Worm (Caenorhabditis elegans): ENCODE results near the gene R02D5.4.
A peak's percentile ranks its signal among the peaks of the same experiment; 100 is the strongest.

Gene R02D5.4

ce11 chrV:14484582-14484981 is at the start of gene R02D5.4:
Gene R02D5.4 (minus strand): TSS chrV:14484682.
- no peak for TF ChIP-seq dmd-9 (GFP tag; IDR thresholded peaks at IDR 0.05)

ce11 chrV:14532374-14532773 is 47.9 kb upstream of the R02D5.4 start:
- TF ChIP-seq spr-3 (GFP tag; optimal IDR thresholded peaks at IDR 0.05) (no peak), aha-1 (tag) (peak; percentile 70), jun-1 (tag; optimal IDR thresholded peaks at IDR 0.05) (no peak)

ce11 chrV:14530813-14531212 is 46.3 kb upstream of the R02D5.4 start, which contains the start of gene kcnl-4:
Gene kcnl-4 (plus strand): TSS chrV:14531113.
- TF ChIP-seq spr-1 (tag; optimal IDR thresholded peaks at IDR 0.05): no peak
- no peak for TF ChIP-seq mxl-2 (GFP tag; conservative IDR thresholded peaks at IDR 0.05)
- no peak for TF ChIP-seq fkh-10 (GFP tag; optimal IDR thresholded peaks at IDR 0.05)
- TF ChIP-seq hif-1 (tag; optimal IDR thresholded peaks at IDR 0.05): no peak
- TF ChIP-seq ctbp-1 (GFP tag; IDR thresholded peaks at IDR 0.05): no peak
- TF ChIP-seq skn-1 (tag; optimal IDR thresholded peaks at IDR 0.05): no peak
- no peak for TF ChIP-seq daf-19 (GFP tag; conservative IDR thresholded peaks at IDR 0.05)
- TF ChIP-seq gei-8 (GFP tag; optimal IDR thresholded peaks at IDR 0.05): no peak

- TF ChIP-seq F49E8.2 (tag; optimal IDR thresholded peaks at IDR 0.05; ENCODE audit: borderline replicate concordance): no peak
- no peak for TF ChIP-seq ZK546.5 (tag; optimal IDR thresholded peaks at IDR 0.05)
- peak; percentile 53 for TF ChIP-seq ces-1 (GFP tag; optimal IDR thresholded peaks at IDR 0.05)
These were observed 42.7 kb upstream of the R02D5.4 start for ce11 chrV:14527210-14527609.

ce11 chrV:14525089-14525488 is 40.6 kb upstream of the R02D5.4 start, which contains the start of gene hda-1:
Gene hda-1 (plus strand): TSS chrV:14525389.
- no peak for TF ChIP-seq ZK546.5 (tag; optimal IDR thresholded peaks at IDR 0.05)
- no peak for TF ChIP-seq dmd-9 (GFP tag; IDR thresholded peaks at IDR 0.05)
- TF ChIP-seq dmd-6 (GFP tag; IDR thresholded peaks at IDR 0.05): no peak
- no peak for TF ChIP-seq daf-12 (tag; optimal IDR thresholded peaks at IDR 0.05)
- no peak for TF ChIP-seq ceh-28 (tag; optimal IDR thresholded peaks at IDR 0.05)
- no peak for TF ChIP-seq php-3 (GFP tag; IDR thresholded peaks at IDR 0.05)
- TF ChIP-seq attf-4 (tag; optimal IDR thresholded peaks at IDR 0.05): no peak
- no peak for TF ChIP-seq ces-1 (GFP tag; optimal IDR thresholded peaks at IDR 0.05)
- TF ChIP-seq hmg-1.1 (GFP tag; IDR thresholded peaks at IDR 0.05): no peak
- TF ChIP-seq sdz-12 (GFP tag; optimal IDR thresholded peaks at IDR 0.05): no peak
- TF ChIP-seq Y105C5A.15 (GFP tag; IDR thresholded peaks at IDR 0.05): no peak
- no peak for TF ChIP-seq lin-29 (GFP tag; IDR thresholded peaks at IDR 0.05)
- no peak for TF ChIP-seq set-16 (GFP tag; IDR thresholded peaks at IDR 0.05)
- TF ChIP-seq tag-97 (GFP tag; IDR thresholded peaks at IDR 0.05): no peak
- no peak for TF ChIP-seq cey-2 (tag; optimal IDR thresholded peaks at IDR 0.05; ENCODE audit: borderline replicate concordance, insufficient read depth)
- no peak for TF ChIP-seq mep-1 (tag; optimal IDR thresholded peaks at IDR 0.05)
- no peak for TF ChIP-seq hlh-30 (tag; optimal IDR thresholded peaks at IDR 0.05; ENCODE audit: insufficient read depth)

ce11 chrV:14523788-14524582 is 39.5 kb upstream of the R02D5.4 start, which contains the start of gene ril-1:
Gene ril-1 (minus strand): TSS chrV:14524129.
- TF ChIP-seq D1046.2 (GFP tag; IDR thresholded peaks at IDR 0.05): no peak
- no peak for TF ChIP-seq zip-11 (GFP tag; IDR thresholded peaks at IDR 0.05)
- peak; percentile 89 for TF ChIP-seq nhr-6 (tag; optimal IDR thresholded peaks at IDR 0.05)
- no peak for TF ChIP-seq ces-1 (GFP tag; optimal IDR thresholded peaks at IDR 0.05)
- peak; percentile 62 for TF ChIP-seq lin-38 (GFP tag; IDR thresholded peaks at IDR 0.05)
- TF ChIP-seq T26A8.4 (GFP tag; IDR thresholded peaks at IDR 0.05): no peak
- no peak for TF ChIP-seq nhr-42 (GFP tag; IDR thresholded peaks at IDR 0.05)
- no peak for TF ChIP-seq attf-4 (tag; optimal IDR thresholded peaks at IDR 0.05)
- TF ChIP-seq zip-2 (tag; optimal IDR thresholded peaks at IDR 0.05): no peak
- TF ChIP-seq nhr-76 (tag; optimal IDR thresholded peaks at IDR 0.05): no peak
- TF ChIP-seq unc-39 (tag; optimal IDR thresholded peaks at IDR 0.05): no peak
- TF ChIP-seq mxl-3 (GFP tag; optimal IDR thresholded peaks at IDR 0.05): peak; percentile 6
- TF ChIP-seq pqm-1 (tag; optimal IDR thresholded peaks at IDR 0.05): no peak
- TF ChIP-seq mxl-2 (GFP tag; conservative IDR thresholded peaks at IDR 0.05): no peak
- TF ChIP-seq nhr-28 (tag; optimal IDR thresholded peaks at IDR 0.05): peak; percentile 59
- TF ChIP-seq madf-5 (GFP tag; IDR thresholded peaks at IDR 0.05): no peak
- no peak for TF ChIP-seq lin-15B (tag; optimal IDR thresholded peaks at IDR 0.05)

Measured in whole organism, L4 larva.